Fruit fly (Drosophila melanogaster) whole organism, embryonic: ENCODE data around the gene mld.

Experiments used
- Atf3 ChIP-seq: fragments of 200-800 bp; sonication (Bioruptor generic); optimal IDR thresholded peaks from 3 replicates; lab custom pipeline; 2016; ENCODE audit warnings: missing biosample characterization, missing genetic modification characterization
- B-H1 ChIP-seq: fragments of 200-800 bp; sonication (Bioruptor generic); IDR thresholded peaks from 3 replicates; pipeline ENCODE4 v1.3.6; 2022; ENCODE audit warnings: missing biosample characterization, missing genetic modification characterization
- BtbVII ChIP-seq: fragments of 200-800 bp; sonication (Bioruptor generic); optimal IDR thresholded peaks from 3 replicates; lab custom pipeline; 2017; ENCODE audit warnings: missing biosample characterization, mild to moderate bottlenecking, missing genetic modification characterization
- CG12071 ChIP-seq: fragments of 200-800 bp; sonication (Bioruptor generic); optimal IDR thresholded peaks from 3 replicates; lab custom pipeline; 2018; ENCODE audit warnings: missing biosample characterization, mild to moderate bottlenecking, missing genetic modification characterization
- CG12391 ChIP-seq: fragments of 200-800 bp; sonication (Bioruptor generic); optimal IDR thresholded peaks from 3 replicates; lab custom pipeline; 2018; ENCODE audit warnings: missing biosample characterization, mild to moderate bottlenecking, missing genetic modification characterization, moderate library complexity
- CG12942 ChIP-seq: fragments of 200-800 bp; sonication (Bioruptor generic); optimal IDR thresholded peaks from 3 replicates; lab custom pipeline; 2016; ENCODE audit warnings: missing biosample characterization, missing genetic modification characterization
- CG13775 ChIP-seq: fragments of 200-800 bp; sonication (Bioruptor generic); optimal IDR thresholded peaks from 3 replicates; lab custom pipeline; 2017; ENCODE audit warnings: missing biosample characterization, mild to moderate bottlenecking, missing genetic modification characterization
- CG1529 ChIP-seq: fragments of 200-800 bp; sonication (Bioruptor generic); optimal IDR thresholded peaks from 3 replicates; lab custom pipeline; 2018; ENCODE audit warnings: missing biosample characterization, missing genetic modification characterization
- CG15479 ChIP-seq: fragments of 200-800 bp; sonication (Bioruptor generic); optimal IDR thresholded peaks from 3 replicates; lab custom pipeline; 2019; ENCODE audit warnings: missing biosample characterization, mild to moderate bottlenecking, missing genetic modification characterization, moderate library complexity
- CG17359 ChIP-seq: fragments of 200-800 bp; sonication (Bioruptor generic); optimal IDR thresholded peaks from 3 replicates; lab custom pipeline; 2018; ENCODE audit warnings: missing biosample characterization, mild to moderate bottlenecking, missing genetic modification characterization, moderate library complexity
- CG17802 ChIP-seq: fragments of 200-800 bp; sonication (Bioruptor generic); optimal IDR thresholded peaks from 2 replicates; lab custom pipeline; 2018; ENCODE audit warnings: missing biosample characterization, mild to moderate bottlenecking, missing genetic modification characterization, moderate library complexity
- CG2712 ChIP-seq: fragments of 200-800 bp; optimal IDR thresholded peaks from 3 replicates; lab custom pipeline; 2019; ENCODE audit warnings: missing biosample characterization, mild to moderate bottlenecking, missing genetic modification characterization, moderate library complexity
- CG30403 ChIP-seq: fragments of 200-800 bp; sonication (Bioruptor generic); optimal IDR thresholded peaks from 3 replicates; lab custom pipeline; 2016; ENCODE audit warnings: missing biosample characterization, missing genetic modification characterization
- CG32767 ChIP-seq: fragments of 200-800 bp; sonication (Bioruptor generic); IDR thresholded peaks from 2 replicates; pipeline ENCODE4 v1.3.6; 2022; ENCODE audit warnings: missing biosample characterization, missing genetic modification characterization
- CG4360 ChIP-seq: fragments of 200-800 bp; sonication (Bioruptor generic); IDR thresholded peaks from 2 replicates; pipeline ENCODE4 v1.3.6; 2022; ENCODE audit warnings: missing biosample characterization, missing genetic modification characterization
- CG4424 ChIP-seq: fragments of 200-800 bp; sonication (Bioruptor generic); optimal IDR thresholded peaks from 3 replicates; lab custom pipeline; 2016; ENCODE audit warnings: missing biosample characterization, missing genetic modification characterization
- CG6175 ChIP-seq: fragments of 200-800 bp; sonication (Bioruptor generic); IDR thresholded peaks from 3 replicates; pipeline ENCODE4 v1.3.6; 2022; ENCODE audit warnings: missing biosample characterization, missing genetic modification characterization
- CG6272 ChIP-seq: fragments of 200-800 bp; sonication (Bioruptor generic); IDR thresholded peaks from 2 replicates; pipeline ENCODE4 v1.3.6; 2022; ENCODE audit warnings: missing biosample characterization, missing genetic modification characterization
- CG7271 ChIP-seq: fragments of 200-800 bp; sonication (Bioruptor generic); optimal IDR thresholded peaks from 2 replicates; lab custom pipeline; 2018; ENCODE audit warnings: missing biosample characterization, mild to moderate bottlenecking, missing genetic modification characterization, moderate library complexity
- CG7786 ChIP-seq: fragments of 200-800 bp; sonication (Bioruptor generic); optimal IDR thresholded peaks from 2 replicates; lab custom pipeline; 2016; ENCODE audit warnings: missing biosample characterization, missing genetic modification characterization
- CG7839 ChIP-seq: fragments of 200-800 bp; sonication (Bioruptor generic); optimal IDR thresholded peaks from 3 replicates; lab custom pipeline; 2018; ENCODE audit warnings: missing biosample characterization, mild to moderate bottlenecking, missing genetic modification characterization, moderate library complexity
- CG7928 ChIP-seq: fragments of 200-800 bp; sonication (Bioruptor generic); optimal IDR thresholded peaks from 2 replicates; lab custom pipeline; 2017; ENCODE audit warnings: missing biosample characterization, mild to moderate bottlenecking, missing genetic modification characterization
- CG8478 ChIP-seq: fragments of >200 bp; optimal IDR thresholded peaks from 2 replicates; lab custom pipeline; 2018
- CTCF ChIP-seq: fragments of 200-800 bp; sonication (Bioruptor generic); optimal IDR thresholded peaks from 2 replicates; lab custom pipeline; 2017; ENCODE audit warnings: missing biosample characterization, mild to moderate bottlenecking, missing genetic modification characterization, moderate library complexity
- Chrac-16 ChIP-seq: fragments of 200-800 bp; sonication (Bioruptor generic); optimal IDR thresholded peaks from 3 replicates; lab custom pipeline; 2016; ENCODE audit warnings: missing biosample characterization, missing genetic modification characterization
- E2f2 ChIP-seq: fragments of 200-800 bp; sonication (Bioruptor generic); IDR thresholded peaks from 2 replicates; pipeline ENCODE4 v1.3.6; 2022; ENCODE audit warnings: missing biosample characterization, missing genetic modification characterization
- Fer3 ChIP-seq: fragments of 200-800 bp; sonication (Bioruptor generic); optimal IDR thresholded peaks from 2 replicates; lab custom pipeline; 2018; ENCODE audit warnings: missing biosample characterization, mild to moderate bottlenecking, missing genetic modification characterization, moderate library complexity
- Hsf ChIP-seq: fragments of 200-800 bp; sonication (Bioruptor generic); optimal IDR thresholded peaks from 3 replicates; lab custom pipeline; 2016; ENCODE audit warnings: missing biosample characterization, missing genetic modification characterization
- Nf-YA ChIP-seq: fragments of 200-800 bp; sonication (Bioruptor generic); IDR thresholded peaks from 2 replicates; pipeline ENCODE4 v1.3.6; 2022; ENCODE audit warnings: missing biosample characterization, missing genetic modification characterization
- Nf-YC ChIP-seq: fragments of 200-800 bp; optimal IDR thresholded peaks from 3 replicates; lab custom pipeline; 2019; ENCODE audit warnings: missing biosample characterization, mild to moderate bottlenecking, missing genetic modification characterization, moderate library complexity
- Oaz ChIP-seq: fragments of 200-800 bp; sonication (Bioruptor generic); IDR thresholded peaks from 2 replicates; pipeline ENCODE4 v1.3.6; 2022; ENCODE audit warnings: missing biosample characterization, missing genetic modification characterization
- TFAM ChIP-seq: fragments of 200-800 bp; sonication (Bioruptor generic); optimal IDR thresholded peaks from 2 replicates; lab custom pipeline; 2017; ENCODE audit warnings: missing biosample characterization, missing genetic modification characterization, inconsistent platforms
- bab2 ChIP-seq: fragments of 200-800 bp; sonication (Bioruptor generic); optimal IDR thresholded peaks from 2 replicates; lab custom pipeline; 2016; ENCODE audit warnings: missing biosample characterization, missing genetic modification characterization
- br ChIP-seq: fragments of >200 bp; optimal IDR thresholded peaks from 2 replicates; lab custom pipeline; 2017
- chinmo ChIP-seq: fragments of 200-800 bp; sonication (Bioruptor generic); IDR thresholded peaks from 4 replicates; pipeline ENCODE4 v1.3.6; 2022; ENCODE audit warnings: missing biosample characterization, missing genetic modification characterization; ENCODE audit not compliant: partially characterized antibody
- ci ChIP-seq: fragments of 200-800 bp; sonication (Bioruptor generic); IDR thresholded peaks from 3 replicates; pipeline ENCODE4 v1.3.6; 2022; ENCODE audit warnings: missing biosample characterization, missing genetic modification characterization
- ems ChIP-seq: fragments of 200-800 bp; sonication (Bioruptor generic); optimal IDR thresholded peaks from 3 replicates; lab custom pipeline; 2016; ENCODE audit warnings: missing biosample characterization, missing genetic modification characterization
- fd3F ChIP-seq: fragments of 200-800 bp; sonication (Bioruptor generic); optimal IDR thresholded peaks from 2 replicates; lab custom pipeline; 2018; ENCODE audit warnings: missing biosample characterization, mild to moderate bottlenecking, missing genetic modification characterization, moderate library complexity
- grau ChIP-seq: fragments of 200-800 bp; optimal IDR thresholded peaks from 3 replicates; lab custom pipeline; 2019; ENCODE audit warnings: missing biosample characterization, mild to moderate bottlenecking, missing genetic modification characterization, moderate library complexity
- gro ChIP-seq: fragments of 200-800 bp; sonication (Bioruptor generic); optimal IDR thresholded peaks from 2 replicates; lab custom pipeline; 2016; ENCODE audit warnings: missing biosample characterization, missing genetic modification characterization
- gsb-n ChIP-seq: fragments of 200-800 bp; sonication (Bioruptor generic); optimal IDR thresholded peaks from 3 replicates; lab custom pipeline; 2018; ENCODE audit warnings: missing biosample characterization, mild to moderate bottlenecking, missing genetic modification characterization
- ham ChIP-seq: fragments of 200-800 bp; sonication (Bioruptor generic); IDR thresholded peaks from 2 replicates; pipeline ENCODE4 v1.3.6; 2022; ENCODE audit warnings: missing biosample characterization, missing genetic modification characterization
- ken ChIP-seq: fragments of 200-800 bp; sonication (Bioruptor generic); IDR thresholded peaks from 3 replicates; pipeline ENCODE4 v1.3.6; 2022; ENCODE audit warnings: missing biosample characterization, missing genetic modification characterization
- lmd ChIP-seq: fragments of 200-800 bp; sonication (Bioruptor generic); IDR thresholded peaks from 2 replicates; pipeline ENCODE4 v1.3.6; 2022; ENCODE audit warnings: missing biosample characterization, missing genetic modification characterization
- lola ChIP-seq, 3 experiments: fragments of >200 bp in 2 of 3; fragments of 200-800 bp in 1 of 3; sonication (Bioruptor generic) in 1 of 3; optimal IDR thresholded peaks; 2 replicates each; lab custom pipeline; 2017 to 2019; ENCODE audit warnings: missing biosample characterization in 3 of 3, missing genetic modification characterization in 3 of 3, mild to moderate bottlenecking in 1 of 3, moderate library complexity in 1 of 3
- oc ChIP-seq: fragments of 200-800 bp; sonication (Bioruptor generic); optimal IDR thresholded peaks from 2 replicates; lab custom pipeline; 2018; ENCODE audit warnings: missing biosample characterization, mild to moderate bottlenecking, missing genetic modification characterization, moderate library complexity
- pho ChIP-seq: fragments of 200-800 bp; sonication (Bioruptor generic); optimal IDR thresholded peaks from 2 replicates; lab custom pipeline; 2016; ENCODE audit warnings: missing biosample characterization, missing genetic modification characterization
- phol ChIP-seq: fragments of 200-800 bp; sonication (Bioruptor generic); optimal IDR thresholded peaks from 3 replicates; lab custom pipeline; 2018; ENCODE audit warnings: missing biosample characterization, mild to moderate bottlenecking, missing genetic modification characterization, moderate library complexity
- ranshi ChIP-seq: fragments of 200-800 bp; sonication (Bioruptor generic); IDR thresholded peaks from 2 replicates; pipeline ENCODE4 v1.3.6; 2022; ENCODE audit warnings: missing biosample characterization, missing genetic modification characterization
- sqz ChIP-seq: fragments of 200-800 bp; sonication (Bioruptor generic); optimal IDR thresholded peaks from 3 replicates; lab custom pipeline; 2018; ENCODE audit warnings: missing biosample characterization, mild to moderate bottlenecking, missing genetic modification characterization
- sr ChIP-seq: fragments of 200-800 bp; sonication (Bioruptor generic); IDR thresholded peaks from 3 replicates; pipeline ENCODE4 v1.3.6; 2022; ENCODE audit warnings: missing biosample characterization, missing genetic modification characterization
- sug ChIP-seq: fragments of 200-800 bp; optimal IDR thresholded peaks from 2 replicates; lab custom pipeline; 2019; ENCODE audit warnings: missing biosample characterization, mild to moderate bottlenecking, missing genetic modification characterization, moderate library complexity
- yki ChIP-seq: fragments of >200 bp; optimal IDR thresholded peaks from 3 replicates; lab custom pipeline; 2018

mld gene

DNA sequence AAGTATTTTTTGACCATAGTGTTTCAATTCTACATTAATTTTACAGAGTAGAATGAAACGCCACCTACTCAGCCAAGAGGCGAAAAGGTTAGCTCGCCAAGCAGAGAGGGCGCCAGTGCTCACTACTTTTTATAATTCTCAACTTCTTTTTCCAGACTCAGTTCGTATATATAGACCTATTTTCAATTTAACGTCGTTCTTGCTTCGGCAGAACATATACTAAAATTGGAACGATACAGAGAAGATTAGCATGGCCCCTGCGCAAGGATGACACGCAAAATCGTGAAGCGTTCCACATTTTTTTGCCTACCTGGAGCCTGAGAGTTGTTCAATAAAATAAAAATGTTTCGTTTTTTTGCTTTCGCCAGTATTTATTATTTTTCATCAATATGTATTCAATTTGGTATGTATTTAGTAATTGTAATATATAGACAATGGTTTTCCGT is 28.4 kb upstream of the mld start (continued):
- TF ChIP-seq CG30403 (GFP tag; lab: Kevin White, UChicago) (peak; percentile 60), br (lab: Kevin White, UChicago) (no peak), lola (GFP tag; optimal IDR thresholded peaks at IDR 0.05; lab: Kevin White, UChicago) (peak in 1 of 3 experiments; percentile 16), sug (peak; percentile 77), bab2 (GFP tag; lab: Kevin White, UChicago) (peak; percentile 77), CG7928 (no peak), ranshi (GFP tag; lab: Robert Waterston, UW) (peak; percentile 59; the same call in 1 of the 2 replicates), ham (no peak; the same call in 1 of the 2 replicates), CG6272 (GFP tag; lab: Robert Waterston, UW) (no peak; the same call in 1 of the 2 replicates), CTCF (GFP tag; lab: Kevin White, UChicago) (peak; percentile 99), Chrac-16 (GFP tag; lab: Kevin White, UChicago) (peak; percentile 82), gsb-n (tag; lab: Kevin White, UChicago) (peak; percentile 18), pho (peak; percentile 65), CG12942 (GFP tag; lab: Kevin White, UChicago) (peak; percentile 35), CG17359 (tag; lab: Kevin White, UChicago) (peak; percentile 54), Nf-YC (peak; percentile 49), CG13775 (GFP tag; lab: Kevin White, UChicago) (peak; percentile 17), ems (GFP tag; lab: Kevin White, UChicago) (peak; percentile 54), E2f2 (GFP tag; lab: Robert Waterston, UW) (peak; percentile 27; the same call in 1 of the 2 replicates), sr (GFP tag; lab: Robert Waterston, UW) (no peak; the same call in 2 of the 3 replicates), yki (lab: Kevin White, UChicago) (no peak), TFAM (GFP tag; lab: Kevin White, UChicago) (no peak), CG7786 (GFP tag; lab: Kevin White, UChicago) (peak; percentile 61), grau (tag; lab: Kevin White, UChicago) (peak; percentile 71), gro (GFP tag; lab: Kevin White, UChicago) (peak; percentile 43), Oaz (GFP tag; lab: Robert Waterston, UW) (no peak), CG15479 (GFP tag; lab: Kevin White, UChicago) (no peak), CG4360 (peak; percentile 44; the same call in 1 of the 2 replicates), Hsf (GFP tag; lab: Kevin White, UChicago) (peak; percentile 83), CG17802 (no peak), fd3F (peak; percentile 36), CG6175 (GFP tag; lab: Robert Waterston, UW) (no peak; the same call in 2 of the 3 replicates), CG12071 (GFP tag; lab: Kevin White, UChicago) (no peak), sqz (no peak), ken (GFP tag; lab: Robert Waterston, UW) (no peak), ci (GFP tag; lab: Robert Waterston, UW) (peak; percentile 83), CG7271 (tag; lab: Kevin White, UChicago) (no peak), CG2712 (peak; percentile 68), CG7839 (tag; lab: Kevin White, UChicago) (peak; percentile 49), CG1529 (GFP tag; lab: Kevin White, UChicago) (no peak), CG4424 (GFP tag; lab: Kevin White, UChicago) (peak; percentile 54), Atf3 (peak; percentile 66), CG8478 (lab: Kevin White, UChicago) (no peak), Nf-YA (peak; percentile 56; the same call in 1 of the 2 replicates), Fer3 (tag; lab: Kevin White, UChicago) (peak; percentile 34), lmd (no peak; the same call in 1 of the 2 replicates), phol (tag; lab: Kevin White, UChicago) (peak; percentile 24), CG32767 (no peak), B-H1 (GFP tag; lab: Robert Waterston, UW) (no peak; the same call in 2 of the 3 replicates), CG12391 (tag; lab: Kevin White, UChicago) (peak; percentile 44), oc (no peak), BtbVII (GFP tag; lab: Kevin White, UChicago) (no peak), chinmo (GFP tag; lab: Robert Waterston, UW) (peak; percentile 66; the same call in 2 of the 4 replicates)
